Fruit fly (Drosophila melanogaster) whole organism, prepupa: Measurements from ENCODE around the gene Tpc1.
A peak's percentile ranks its signal among the peaks of the same experiment; 100 is the strongest.

ENCODE experiments used
- Blimp-1 ChIP-seq: fragments of 200-800 bp; sonication (Bioruptor generic); optimal IDR thresholded peaks from 3 replicates; lab custom pipeline; 2017; ENCODE audit warnings: missing biosample characterization, missing genetic modification characterization, mild to moderate bottlenecking, moderate library complexity, missing genetic modification reagents
- CG10631 ChIP-seq: fragments of 200-800 bp; sonication (Bioruptor generic); optimal IDR thresholded peaks from 2 replicates; lab custom pipeline; 2016; ENCODE audit warnings: missing biosample characterization, missing genetic modification characterization
- CG10669 ChIP-seq: fragments of 200-800 bp; sonication (Bioruptor generic); optimal IDR thresholded peaks from 3 replicates; lab custom pipeline; 2018; ENCODE audit warnings: missing biosample characterization, mild to moderate bottlenecking, missing genetic modification characterization, moderate library complexity
- CG11762 ChIP-seq: fragments of 200-800 bp; sonication (Bioruptor generic); optimal IDR thresholded peaks from 3 replicates; lab custom pipeline; 2016; ENCODE audit warnings: missing biosample characterization, missing genetic modification characterization; ENCODE audit not compliant: insufficient read depth
- CG1621 ChIP-seq: fragments of 200-800 bp; sonication (Bioruptor generic); optimal IDR thresholded peaks from 3 replicates; lab custom pipeline; 2018; ENCODE audit warnings: missing biosample characterization, mild to moderate bottlenecking, missing genetic modification characterization
- CG16779 ChIP-seq: fragments of 200-800 bp; sonication (Bioruptor generic); optimal IDR thresholded peaks from 3 replicates; lab custom pipeline; 2017; ENCODE audit warnings: missing biosample characterization, mild to moderate bottlenecking, missing genetic modification characterization
- CG3032 ChIP-seq: fragments of 200-800 bp; optimal IDR thresholded peaks from 2 replicates; lab custom pipeline; 2019; ENCODE audit warnings: missing biosample characterization, mild to moderate bottlenecking, missing genetic modification characterization, moderate library complexity
- CG32006 ChIP-seq: fragments of 200-800 bp; sonication (Bioruptor generic); optimal IDR thresholded peaks from 3 replicates; lab custom pipeline; 2017; ENCODE audit warnings: missing biosample characterization, mild to moderate bottlenecking, missing genetic modification characterization
- CG3919 ChIP-seq: fragments of 200-800 bp; sonication (Bioruptor generic); optimal IDR thresholded peaks from 3 replicates; lab custom pipeline; 2016; ENCODE audit warnings: missing biosample characterization, missing genetic modification characterization
- CG4318 ChIP-seq: fragments of 200-800 bp; sonication (Bioruptor generic); optimal IDR thresholded peaks from 3 replicates; lab custom pipeline; 2017; ENCODE audit warnings: missing biosample characterization, mild to moderate bottlenecking, missing genetic modification characterization
- CG6163 ChIP-seq: fragments of 200-800 bp; sonication (Bioruptor generic); IDR thresholded peaks from 3 replicates; pipeline ENCODE4 v1.3.6; 2022; ENCODE audit warnings: missing biosample characterization, missing genetic modification characterization
- CG6276 ChIP-seq: fragments of 200-800 bp; sonication (Bioruptor generic); optimal IDR thresholded peaks from 2 replicates; lab custom pipeline; 2017; ENCODE audit warnings: missing biosample characterization, mild to moderate bottlenecking, missing genetic modification characterization
- CG6792 ChIP-seq: fragments of 200-800 bp; sonication (Bioruptor generic); optimal IDR thresholded peaks from 3 replicates; lab custom pipeline; 2016; ENCODE audit warnings: missing biosample characterization, missing genetic modification characterization
- CG6808 ChIP-seq: fragments of 200-800 bp; sonication (Bioruptor generic); optimal IDR thresholded peaks from 3 replicates; lab custom pipeline; 2017; ENCODE audit warnings: missing biosample characterization, missing genetic modification characterization, mild to moderate bottlenecking, moderate library complexity, missing genetic modification reagents
- CG8119 ChIP-seq: fragments of 200-800 bp; sonication (Bioruptor generic); IDR thresholded peaks from 3 replicates; pipeline ENCODE4 v1.3.6; 2022; ENCODE audit warnings: missing biosample characterization, missing genetic modification characterization
- CG8319 ChIP-seq: fragments of 200-800 bp; sonication (Bioruptor generic); optimal IDR thresholded peaks from 3 replicates; lab custom pipeline; 2016; ENCODE audit warnings: missing biosample characterization, missing genetic modification characterization
- CG9139 ChIP-seq: fragments of 200-800 bp; sonication (Bioruptor generic); optimal IDR thresholded peaks from 3 replicates; lab custom pipeline; 2017; ENCODE audit warnings: missing biosample characterization, mild to moderate bottlenecking, missing genetic modification characterization
- Eip75B ChIP-seq: fragments of 200-800 bp; sonication (Bioruptor generic); optimal IDR thresholded peaks from 3 replicates; lab custom pipeline; 2016; ENCODE audit warnings: missing biosample characterization, missing genetic modification characterization
- Eip78C ChIP-seq: fragments of 200-800 bp; sonication (Bioruptor generic); peaks from one replicate; lab custom pipeline; 2016; ENCODE audit warnings: missing biosample characterization, missing genetic modification characterization
- Ets21C ChIP-seq: fragments of 200-800 bp; sonication (Bioruptor generic); optimal IDR thresholded peaks from 3 replicates; lab custom pipeline; 2016; ENCODE audit warnings: missing biosample characterization, missing genetic modification characterization
- Ets96B ChIP-seq: fragments of 200-800 bp; optimal IDR thresholded peaks from 2 replicates; lab custom pipeline; 2019; ENCODE audit warnings: missing biosample characterization, mild to moderate bottlenecking, missing genetic modification characterization, moderate library complexity
- OdsH ChIP-seq: fragments of 200-800 bp; sonication (Bioruptor generic); optimal IDR thresholded peaks from 3 replicates; lab custom pipeline; 2016; ENCODE audit warnings: missing biosample characterization, missing genetic modification characterization
- Smox ChIP-seq: fragments of 200-800 bp; sonication (Bioruptor generic); optimal IDR thresholded peaks from 3 replicates; lab custom pipeline; 2016; ENCODE audit warnings: missing biosample characterization, missing genetic modification characterization
- Sox14 ChIP-seq: fragments of 200-800 bp; sonication (Bioruptor generic); optimal IDR thresholded peaks from 3 replicates; lab custom pipeline; 2016; ENCODE audit warnings: missing biosample characterization, missing genetic modification characterization
- achi ChIP-seq: fragments of 200-800 bp; sonication (Bioruptor generic); optimal IDR thresholded peaks from 3 replicates; lab custom pipeline; 2016; ENCODE audit warnings: missing biosample characterization, missing genetic modification characterization
- acj6 ChIP-seq: fragments of 200-800 bp; sonication (Bioruptor generic); optimal IDR thresholded peaks from 3 replicates; lab custom pipeline; 2016; ENCODE audit warnings: missing biosample characterization, missing genetic modification characterization
- dsx ChIP-seq: fragments of 200-800 bp; optimal IDR thresholded peaks from 3 replicates; lab custom pipeline; 2019; ENCODE audit warnings: missing biosample characterization, mild to moderate bottlenecking, missing genetic modification characterization, moderate library complexity; ENCODE audit not compliant: poor library complexity, severe bottlenecking
- eg ChIP-seq: fragments of 200-800 bp; sonication (Bioruptor generic); IDR thresholded peaks from 3 replicates; pipeline ENCODE4 v1.3.6; 2022; ENCODE audit warnings: missing biosample characterization, missing genetic modification characterization
- esn ChIP-seq: fragments of 200-800 bp; sonication (Bioruptor generic); optimal IDR thresholded peaks from 2 replicates; lab custom pipeline; 2016; ENCODE audit warnings: missing biosample characterization, mild to moderate bottlenecking, missing genetic modification characterization, moderate library complexity
- fd59A ChIP-seq: fragments of 200-800 bp; sonication (Bioruptor generic); optimal IDR thresholded peaks from 2 replicates; lab custom pipeline; 2017; ENCODE audit warnings: missing biosample characterization, mild to moderate bottlenecking, missing genetic modification characterization, missing genetic modification reagents
- fkh ChIP-seq: fragments of 200-800 bp; sonication (Bioruptor generic); optimal IDR thresholded peaks from 3 replicates; lab custom pipeline; 2017; ENCODE audit warnings: missing biosample characterization, mild to moderate bottlenecking, missing genetic modification characterization, moderate library complexity
- net ChIP-seq: fragments of 200-800 bp; sonication (Bioruptor generic); optimal IDR thresholded peaks from 3 replicates; lab custom pipeline; 2016; ENCODE audit warnings: missing biosample characterization, missing genetic modification characterization
- pdm3 ChIP-seq: fragments of 200-800 bp; sonication (Bioruptor generic); optimal IDR thresholded peaks from 3 replicates; lab custom pipeline; 2016; ENCODE audit warnings: missing biosample characterization, missing genetic modification characterization
- salr ChIP-seq, 2 experiments: fragments of 200-800 bp; sonication (Bioruptor generic); optimal IDR thresholded peaks; 3 replicates each; lab custom pipeline; 2016 to 2018; ENCODE audit warnings: missing biosample characterization in 2 of 2, missing genetic modification characterization in 2 of 2, mild to moderate bottlenecking in 1 of 2
- spab ChIP-seq: fragments of 200-800 bp; sonication (Bioruptor generic); optimal IDR thresholded peaks from 2 replicates; lab custom pipeline; 2017; ENCODE audit warnings: missing biosample characterization, mild to moderate bottlenecking, missing genetic modification characterization, missing genetic modification reagents
- ss ChIP-seq, 2 experiments: fragments of 200-800 bp; sonication (Bioruptor generic); optimal IDR thresholded peaks; 2 replicates in 1 of 2; 3 replicates in 1 of 2; lab custom pipeline; 2017 to 2018; ENCODE audit warnings: mild to moderate bottlenecking in 2 of 2, missing biosample characterization in 2 of 2, missing genetic modification characterization in 2 of 2, moderate library complexity in 1 of 2
- svp ChIP-seq: fragments of 200-800 bp; sonication (Bioruptor generic); peaks from one replicate; lab custom pipeline; 2016; ENCODE audit warnings: missing biosample characterization, missing genetic modification characterization
- topi ChIP-seq: fragments of 200-800 bp; sonication (Bioruptor generic); optimal IDR thresholded peaks from 3 replicates; lab custom pipeline; 2016; ENCODE audit warnings: missing biosample characterization, missing genetic modification characterization
- vri ChIP-seq: fragments of 200-800 bp; sonication (Bioruptor generic); optimal IDR thresholded peaks from 3 replicates; lab custom pipeline; 2016; ENCODE audit warnings: missing biosample characterization, mild to moderate bottlenecking, missing genetic modification characterization

Tpc1 gene

DNA sequence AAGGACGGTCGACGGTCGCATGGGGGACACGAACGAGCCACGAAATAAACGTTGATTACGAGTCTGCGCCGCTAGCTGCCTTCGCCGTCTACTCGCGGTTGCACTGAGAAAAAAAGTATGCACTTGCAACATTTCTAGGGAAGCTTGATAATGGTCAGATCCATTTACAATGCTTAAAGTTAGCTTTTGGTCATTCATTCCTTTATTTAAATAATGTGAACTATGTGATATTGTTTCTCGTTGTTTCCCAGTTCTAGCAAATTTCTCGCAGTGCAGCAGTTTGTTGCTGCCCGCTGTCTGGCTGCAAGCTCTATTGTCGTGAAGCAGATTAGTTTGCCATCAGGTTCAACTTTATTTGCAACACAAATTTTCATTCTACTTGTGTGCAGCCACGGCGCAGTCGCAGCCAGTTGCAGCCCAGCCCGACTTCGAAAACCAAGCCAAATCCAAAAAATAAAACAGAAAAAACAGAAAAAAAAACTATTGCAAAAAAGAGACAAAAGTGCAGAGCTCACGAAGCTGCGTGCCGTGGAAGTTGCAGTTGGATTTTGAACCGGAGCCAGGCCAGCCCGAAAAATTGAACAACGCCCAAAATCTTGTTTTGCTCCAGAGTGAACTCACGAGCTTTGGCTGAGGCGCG is 49.3 kb downstream of the Tpc1 start (continued):
- peak; percentile 18 for TF ChIP-seq CG1621 (tag; lab: Kevin White, UChicago)
- TF ChIP-seq acj6 (GFP tag; lab: Kevin White, UChicago): peak; percentile 60
- peak; percentile 43 for TF ChIP-seq CG6792 (GFP tag; lab: Kevin White, UChicago)
- peak; percentile 67 for TF ChIP-seq pdm3
- peak; percentile 97 for TF ChIP-seq CG6163 (GFP tag; lab: Robert Waterston, UW)
- peak; percentile 76 for TF ChIP-seq CG10631 (GFP tag; lab: Kevin White, UChicago)
- peak; percentile 62 for TF ChIP-seq Sox14 (GFP tag; lab: Kevin White, UChicago)
- peak; percentile 55 for TF ChIP-seq net (GFP tag; lab: Kevin White, UChicago)
- TF ChIP-seq vri (GFP tag; lab: Kevin White, UChicago): no peak
- TF ChIP-seq CG11762 (GFP tag; lab: Kevin White, UChicago): peak; percentile 87
- no peak for TF ChIP-seq fkh (GFP tag; lab: Kevin White, UChicago)
- peak; percentile 95 for TF ChIP-seq eg (GFP tag; lab: Robert Waterston, UW)
- peak; percentile 76 for TF ChIP-seq CG4318 (GFP tag; lab: Kevin White, UChicago)
- TF ChIP-seq topi (GFP tag; lab: Kevin White, UChicago): peak; percentile 48
- TF ChIP-seq ss (GFP tag; optimal IDR thresholded peaks at IDR 0.05; lab: Kevin White, UChicago): peak; percentile 83 to 91
- peak; percentile 79 for TF ChIP-seq CG16779 (tag; lab: Kevin White, UChicago)
- no peak for TF ChIP-seq Ets21C (GFP tag; lab: Kevin White, UChicago)
- peak; percentile 65 for TF ChIP-seq svp (GFP tag; lab: Kevin White, UChicago)
- TF ChIP-seq, all 60 proteins: peak for 47

DNA sequence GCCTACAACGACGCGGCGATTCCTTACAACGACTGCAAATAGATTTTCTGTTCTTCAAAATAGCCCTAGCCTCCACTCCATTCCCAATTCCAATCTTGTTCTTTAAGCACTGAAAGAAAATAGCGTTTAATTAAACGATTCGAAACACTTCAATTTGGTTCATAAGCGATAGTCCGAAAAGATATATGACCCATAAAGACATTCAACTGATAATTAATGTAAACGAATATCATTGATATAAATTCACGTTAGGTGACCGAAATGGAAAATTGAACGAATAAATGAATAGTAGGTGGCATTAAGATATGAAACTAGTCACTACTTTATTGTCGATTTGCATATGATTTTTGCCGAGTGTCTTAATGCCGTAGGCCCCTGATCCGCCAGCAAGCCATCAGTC is 52.2 kb downstream of the Tpc1 start:
- TF ChIP-seq salr (GFP tag; optimal IDR thresholded peaks at IDR 0.05; lab: Kevin White, UChicago) (peak; percentile 24 to 43), CG10631 (GFP tag; lab: Kevin White, UChicago) (peak; percentile 58), pdm3 (peak; percentile 34), CG3032 (tag; lab: Kevin White, UChicago) (peak; percentile 80), OdsH (GFP tag; lab: Kevin White, UChicago) (peak; percentile 24), CG8319 (no peak), Eip75B (GFP tag; lab: Kevin White, UChicago) (peak; percentile 56), fd59A (peak; percentile 66), svp (GFP tag; lab: Kevin White, UChicago) (no peak), CG16779 (tag; lab: Kevin White, UChicago) (no peak), topi (GFP tag; lab: Kevin White, UChicago) (no peak), CG10669 (GFP tag; lab: Kevin White, UChicago) (peak; percentile 69), ss (GFP tag; optimal IDR thresholded peaks at IDR 0.05; lab: Kevin White, UChicago) (peak; percentile 55 to 61), Smox (GFP tag; lab: Kevin White, UChicago) (no peak), Eip78C (GFP tag; lab: Kevin White, UChicago) (peak; percentile 88), vri (GFP tag; lab: Kevin White, UChicago) (no peak), esn (GFP tag; lab: Kevin White, UChicago) (no peak), CG9139 (GFP tag; lab: Kevin White, UChicago) (peak; percentile 8), CG3919 (GFP tag; lab: Kevin White, UChicago) (peak; percentile 30), Ets96B (tag; lab: Kevin White, UChicago) (peak; percentile 74), CG32006 (GFP tag; lab: Kevin White, UChicago) (peak; percentile 47), CG6276 (no peak), Sox14 (GFP tag; lab: Kevin White, UChicago) (peak; percentile 48), CG1621 (tag; lab: Kevin White, UChicago) (peak; percentile 51), CG8119 (GFP tag; lab: Robert Waterston, UW) (0 out of 3 replicates have a peak, but pooled peaks have one; percentile 15), CG6808 (GFP tag; lab: Kevin White, UChicago) (peak; percentile 81), achi (GFP tag; lab: Kevin White, UChicago) (peak; percentile 31), CG6163 (GFP tag; lab: Robert Waterston, UW) (0 out of 3 replicates have a peak, but pooled peaks have one; percentile 35), spab (GFP tag; lab: Kevin White, UChicago) (peak; percentile 57), Blimp-1 (GFP tag; lab: Kevin White, UChicago) (no peak), dsx (GFP tag; lab: Kevin White, UChicago) (peak; percentile 45)
- TF ChIP-seq, all 60 proteins: peak for 22
